Worm (Caenorhabditis elegans) whole organism, L2 larva: Measurements from ENCODE around the gene C11D2.3.

Source experiments
- C34F6.9 ChIP-seq: fragments of 150-350 bp; optimal IDR thresholded peaks from 2 replicates; lab custom pipeline; 2014; ENCODE audit warnings: missing biosample characterization, missing genetic modification characterization
- F13H6.1 ChIP-seq: sonication (generic microtip); optimal IDR thresholded peaks from 2 replicates; lab custom pipeline; 2016; ENCODE audit warnings: missing genetic modification characterization, missing compliant biosample characterization
- R02D3.7 ChIP-seq: fragments of 150-350 bp; optimal IDR thresholded peaks from 2 replicates; lab custom pipeline; 2014; ENCODE audit warnings: missing biosample characterization, missing genetic modification characterization
- Y55F3AM.14 ChIP-seq: fragments of 200-800 bp; sonication (Bioruptor generic); optimal IDR thresholded peaks from 2 replicates; lab custom pipeline; 2018; ENCODE audit warnings: mild to moderate bottlenecking, missing genetic modification characterization, missing compliant biosample characterization
- ZK546.5 ChIP-seq: sonication (generic microtip); optimal IDR thresholded peaks from 2 replicates; lab custom pipeline; 2017; ENCODE audit warnings: missing biosample characterization, missing genetic modification characterization
- alr-1 ChIP-seq: fragments of 150-350 bp; optimal IDR thresholded peaks from 2 replicates; lab custom pipeline; 2014; ENCODE audit warnings: missing biosample characterization, missing genetic modification characterization
- aly-2 ChIP-seq: fragments of 150-350 bp; optimal IDR thresholded peaks from 2 replicates; lab custom pipeline; 2014; ENCODE audit warnings: missing biosample characterization, missing genetic modification characterization
- ama-1 ChIP-seq: fragments of 150-350 bp; optimal IDR thresholded peaks from 2 replicates; lab custom pipeline; 2018; ENCODE audit warnings: inconsistent platforms
- ceh-16 ChIP-seq: fragments of 150-350 bp; optimal IDR thresholded peaks from 2 replicates; lab custom pipeline; 2014; ENCODE audit warnings: missing biosample characterization, missing genetic modification characterization
- ceh-82 ChIP-seq: fragments of 150-350 bp; optimal IDR thresholded peaks from 2 replicates; lab custom pipeline; 2014; ENCODE audit warnings: missing biosample characterization, missing genetic modification characterization
- dmd-4 ChIP-seq: sonication (generic microtip); optimal IDR thresholded peaks from 2 replicates; lab custom pipeline; 2017; ENCODE audit warnings: missing biosample characterization, missing genetic modification characterization
- egl-27 ChIP-seq: sonication (generic microtip); optimal IDR thresholded peaks from 3 replicates; lab custom pipeline; 2017; ENCODE audit warnings: missing biosample characterization, missing genetic modification reagents, missing genetic modification characterization
- elt-3 ChIP-seq: sonication (generic microtip); optimal IDR thresholded peaks from 2 replicates; lab custom pipeline; 2017; ENCODE audit warnings: missing biosample characterization, missing genetic modification characterization
- fos-1 ChIP-seq: fragments of 150-350 bp; optimal IDR thresholded peaks from 2 replicates; lab custom pipeline; 2014; ENCODE audit warnings: missing biosample characterization, missing genetic modification characterization
- gmeb-1 ChIP-seq: fragments of 150-350 bp; optimal IDR thresholded peaks from 2 replicates; lab custom pipeline; 2014; ENCODE audit warnings: missing biosample characterization, missing genetic modification characterization
- lin-11 ChIP-seq: fragments of 150-350 bp; sonication (generic microtip); optimal IDR thresholded peaks from 2 replicates; lab custom pipeline; 2014; ENCODE audit warnings: missing biosample characterization, missing genetic modification characterization, inconsistent platforms, mixed read lengths
- lin-13 ChIP-seq: fragments of 150-350 bp; optimal IDR thresholded peaks from 2 replicates; lab custom pipeline; 2014; ENCODE audit warnings: missing biosample characterization, missing genetic modification reagents, missing genetic modification characterization
- lin-39 ChIP-seq: fragments of 150-350 bp; optimal IDR thresholded peaks from 2 replicates; lab custom pipeline; 2014; ENCODE audit warnings: missing biosample characterization, missing genetic modification reagents, missing genetic modification characterization
- lsy-2 ChIP-seq, 2 experiments: fragments of 150-350 bp in 1 of 2; sonication (generic microtip) in 1 of 2; optimal IDR thresholded peaks; 2 replicates each; lab custom pipeline; 2014 to 2017; ENCODE audit warnings: missing biosample characterization in 2 of 2, missing genetic modification characterization in 2 of 2
- mab-5 ChIP-seq: fragments of 150-350 bp; optimal IDR thresholded peaks from 2 replicates; lab custom pipeline; 2014; ENCODE audit warnings: missing biosample characterization, missing genetic modification characterization
- mbf-1 ChIP-seq: sonication (generic microtip); optimal IDR thresholded peaks from 2 replicates; lab custom pipeline; 2017; ENCODE audit warnings: missing biosample characterization, missing genetic modification characterization
- mdl-1 ChIP-seq, 2 experiments: fragments of 150-350 bp in 1 of 2; sonication (generic microtip) in 1 of 2; optimal IDR thresholded peaks; 2 replicates each; lab custom pipeline; 2017; ENCODE audit warnings: missing biosample characterization in 2 of 2, missing genetic modification characterization in 2 of 2
- nhr-11 ChIP-seq: fragments of 150-350 bp; optimal IDR thresholded peaks from 2 replicates; lab custom pipeline; 2014; ENCODE audit warnings: missing biosample characterization, missing genetic modification characterization
- nhr-12 ChIP-seq: fragments of 150-350 bp; optimal IDR thresholded peaks from 2 replicates; lab custom pipeline; 2014; ENCODE audit warnings: missing biosample characterization, missing genetic modification characterization
- nhr-21 ChIP-seq: fragments of 150-350 bp; optimal IDR thresholded peaks from 2 replicates; lab custom pipeline; 2014; ENCODE audit warnings: missing biosample characterization, missing genetic modification characterization
- nhr-23 ChIP-seq: fragments of 150-350 bp; optimal IDR thresholded peaks from 2 replicates; lab custom pipeline; 2014; ENCODE audit warnings: missing biosample characterization, missing genetic modification reagents, missing genetic modification characterization
- nhr-237 ChIP-seq: fragments of 150-350 bp; optimal IDR thresholded peaks from 2 replicates; lab custom pipeline; 2014; ENCODE audit warnings: missing biosample characterization, missing genetic modification characterization
- nhr-25 ChIP-seq: fragments of 150-350 bp; sonication (generic microtip); optimal IDR thresholded peaks from 3 replicates; lab custom pipeline; 2014; ENCODE audit warnings: missing biosample characterization, missing genetic modification characterization
- nhr-6 ChIP-seq: fragments of 150-350 bp; optimal IDR thresholded peaks from 2 replicates; lab custom pipeline; 2014; ENCODE audit warnings: missing biosample characterization, missing genetic modification characterization
- peb-1 ChIP-seq: fragments of 150-350 bp; optimal IDR thresholded peaks from 2 replicates; lab custom pipeline; 2014; ENCODE audit warnings: missing biosample characterization, missing genetic modification characterization
- sem-4 ChIP-seq: fragments of 150-350 bp; optimal IDR thresholded peaks from 2 replicates; lab custom pipeline; 2014; ENCODE audit warnings: missing biosample characterization, missing genetic modification reagents, missing genetic modification characterization
- skn-1 ChIP-seq: sonication (generic microtip); optimal IDR thresholded peaks from 2 replicates; lab custom pipeline; 2017; ENCODE audit warnings: missing biosample characterization, missing genetic modification characterization
- sma-3 ChIP-seq: sonication (generic microtip); optimal IDR thresholded peaks from 2 replicates; lab custom pipeline; 2016; ENCODE audit warnings: missing genetic modification reagents, missing genetic modification characterization, missing compliant biosample characterization
- sma-9 ChIP-seq, 2 experiments: fragments of 150-350 bp in 1 of 2; sonication (generic microtip) in 1 of 2; optimal IDR thresholded peaks; 2 replicates each; lab custom pipeline; 2014 to 2016; ENCODE audit warnings: missing genetic modification characterization in 2 of 2, mild to moderate bottlenecking in 1 of 2, missing biosample characterization in 1 of 2, missing compliant biosample characterization in 1 of 2, missing genetic modification reagents in 1 of 2, moderate library complexity in 1 of 2
- unc-39 ChIP-seq: fragments of 150-350 bp; optimal IDR thresholded peaks from 2 replicates; lab custom pipeline; 2014; ENCODE audit warnings: missing biosample characterization, missing genetic modification characterization
- unc-55 ChIP-seq: fragments of 150-350 bp; sonication (generic microtip); optimal IDR thresholded peaks from 3 replicates; lab custom pipeline; 2014; ENCODE audit warnings: missing biosample characterization, missing genetic modification reagents, missing genetic modification characterization
- zag-1 ChIP-seq: fragments of 150-350 bp; optimal IDR thresholded peaks from 2 replicates; lab custom pipeline; 2014; ENCODE audit warnings: missing biosample characterization, missing genetic modification characterization
- ztf-11 ChIP-seq: sonication (generic microtip); optimal IDR thresholded peaks from 2 replicates; lab custom pipeline; 2017; ENCODE audit warnings: missing biosample characterization, missing genetic modification characterization

The C11D2.3 gene

DNA sequence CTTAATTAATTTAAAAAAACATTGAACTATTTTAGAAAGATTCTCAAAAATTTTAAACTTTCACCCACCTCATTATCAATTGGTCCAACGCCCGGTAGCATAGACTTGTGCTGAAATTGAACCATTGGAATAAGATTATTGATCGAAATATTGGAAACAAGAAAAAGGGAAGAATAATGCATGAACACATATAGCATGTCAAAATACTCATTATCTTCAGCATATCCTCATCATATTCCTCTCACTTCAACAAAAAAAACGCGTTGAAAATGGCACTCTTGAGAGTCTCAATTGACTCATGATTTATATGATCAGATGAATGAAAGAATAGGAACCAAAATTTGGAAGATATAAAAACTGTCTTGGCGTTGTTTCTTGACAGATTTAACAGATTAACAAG lies 32.1 kb downstream of the C11D2.3 start, which contains the start of gene unc-77:
TSS of gene unc-77 (minus strand) at position 101 of the 400 bp plus-strand sequence.
- no peak for TF ChIP-seq nhr-12
- TF ChIP-seq ceh-82: no peak
- no peak for TF ChIP-seq sma-9 (GFP tag; optimal IDR thresholded peaks at IDR 0.05; lab: Kevin White, UChicago)
- no peak for TF ChIP-seq sma-9 (tag; optimal IDR thresholded peaks at IDR 0.05; lab: Kevin White, UChicago)
- no peak for TF ChIP-seq F13H6.1
- no peak for TF ChIP-seq elt-3
- no peak for TF ChIP-seq sma-3
- no peak for TF ChIP-seq mbf-1 (tag; lab: Kevin White, UChicago)
- TF ChIP-seq R02D3.7: no peak
- TF ChIP-seq unc-39: no peak
- TF ChIP-seq nhr-11: no peak

DNA sequence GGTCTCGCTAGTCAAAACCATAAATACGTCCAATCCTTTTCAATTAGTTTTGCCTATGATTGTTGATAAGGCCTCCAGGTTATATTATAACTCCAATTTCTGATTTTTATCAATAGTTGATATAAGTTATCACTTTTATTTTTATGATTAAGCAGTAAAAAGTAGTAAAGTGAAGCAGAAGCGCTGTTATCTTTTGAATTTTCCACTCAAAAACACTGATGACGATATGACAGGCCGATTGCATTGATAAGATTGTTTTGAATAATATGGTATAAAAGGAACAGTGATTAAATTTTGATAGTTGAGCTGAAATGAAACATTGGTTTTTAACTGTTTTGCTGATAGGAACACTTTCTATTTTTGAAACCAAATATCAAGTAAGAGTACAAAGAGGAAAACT lies 34.0 kb downstream of the C11D2.3 start, which contains the start of gene asp-9:
TSS of gene asp-9 (plus strand) at position 312 of the 400 bp plus-strand sequence.
- peak; percentile 48 for TF ChIP-seq fos-1
- no peak for TF ChIP-seq ztf-11 (tag; lab: Kevin White, UChicago)
- TF ChIP-seq skn-1 (tag; lab: Kevin White, UChicago): no peak

DNA sequence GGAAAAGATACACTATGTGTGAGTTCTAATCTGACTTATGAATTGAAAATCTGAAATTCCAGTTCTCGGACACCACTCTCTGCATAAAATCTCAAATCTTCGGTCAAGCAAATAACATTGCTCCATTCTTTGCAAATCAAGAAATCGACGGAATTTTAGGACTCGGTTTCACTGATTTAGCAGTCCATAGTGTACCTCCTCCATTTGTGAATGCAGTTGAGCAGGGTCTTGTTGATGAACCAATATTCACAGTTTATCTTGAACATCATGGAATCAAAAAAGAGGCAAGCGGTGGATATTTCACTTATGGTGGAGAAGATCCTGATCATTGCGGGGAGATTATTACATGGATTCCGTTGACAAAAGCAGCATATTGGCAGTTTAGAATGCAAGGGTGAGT lies 35.5 kb downstream of the C11D2.3 start:
- no peak for TF ChIP-seq ZK546.5 (tag; lab: Kevin White, UChicago)
- no peak for TF ChIP-seq egl-27 (tag; lab: Kevin White, UChicago)
- TF ChIP-seq lsy-2 (tag; optimal IDR thresholded peaks at IDR 0.05; lab: Kevin White, UChicago): no peak
- TF ChIP-seq aly-2 (tag; lab: Kevin White, UChicago): no peak
- TF ChIP-seq mdl-1 (tag; optimal IDR thresholded peaks at IDR 0.05; lab: Kevin White, UChicago): no peak
- TF ChIP-seq R02D3.7: no peak
- TF ChIP-seq lin-13 (GFP tag; lab: Kevin White, UChicago): no peak
- TF ChIP-seq Y55F3AM.14: no peak
- no peak for TF ChIP-seq ama-1 (lab: Kevin White, UChicago)
- no peak for TF ChIP-seq sem-4 (tag; lab: Kevin White, UChicago)
- TF ChIP-seq unc-39: no peak
- TF ChIP-seq nhr-21 (tag; lab: Kevin White, UChicago): no peak
- TF ChIP-seq sma-9 (GFP tag; optimal IDR thresholded peaks at IDR 0.05; lab: Kevin White, UChicago): no peak
- TF ChIP-seq sma-9 (tag; optimal IDR thresholded peaks at IDR 0.05; lab: Kevin White, UChicago): no peak
- TF ChIP-seq nhr-25 (tag; lab: Kevin White, UChicago): no peak
- no peak for TF ChIP-seq nhr-237
- no peak for TF ChIP-seq mab-5

DNA sequence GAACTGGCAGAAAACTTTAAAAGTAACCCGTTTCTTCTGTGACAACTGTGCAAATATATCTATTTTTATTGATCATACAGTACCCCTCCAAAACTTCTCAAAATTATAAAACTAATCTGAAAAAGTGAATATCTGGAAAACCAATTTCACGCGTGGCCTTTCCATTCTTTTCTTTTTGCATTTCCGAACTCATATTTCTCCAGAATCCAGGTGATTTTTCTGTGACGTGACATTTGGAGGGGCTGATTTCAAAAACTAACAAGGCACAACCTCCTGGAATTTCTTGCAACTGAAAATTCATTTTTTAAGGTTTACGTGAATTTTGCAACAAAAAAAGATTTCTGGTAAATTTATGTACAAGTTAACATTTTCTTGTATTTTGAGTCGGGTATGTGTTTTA lies 48.6 kb downstream of the C11D2.3 start:
- TF ChIP-seq alr-1: no peak
- no peak for TF ChIP-seq R02D3.7
- TF ChIP-seq mbf-1 (tag; lab: Kevin White, UChicago): no peak
- TF ChIP-seq ceh-82: no peak
- no peak for TF ChIP-seq nhr-23
- no peak for TF ChIP-seq dmd-4 (tag; lab: Kevin White, UChicago)
- TF ChIP-seq ZK546.5 (tag; lab: Kevin White, UChicago): no peak
- no peak for TF ChIP-seq C34F6.9
- no peak for TF ChIP-seq Y55F3AM.14
- TF ChIP-seq elt-3: no peak
- no peak for TF ChIP-seq nhr-25 (tag; lab: Kevin White, UChicago)
- no peak for TF ChIP-seq gmeb-1 (tag; lab: Kevin White, UChicago)
- no peak for TF ChIP-seq lin-11 (tag; lab: Kevin White, UChicago)

DNA sequence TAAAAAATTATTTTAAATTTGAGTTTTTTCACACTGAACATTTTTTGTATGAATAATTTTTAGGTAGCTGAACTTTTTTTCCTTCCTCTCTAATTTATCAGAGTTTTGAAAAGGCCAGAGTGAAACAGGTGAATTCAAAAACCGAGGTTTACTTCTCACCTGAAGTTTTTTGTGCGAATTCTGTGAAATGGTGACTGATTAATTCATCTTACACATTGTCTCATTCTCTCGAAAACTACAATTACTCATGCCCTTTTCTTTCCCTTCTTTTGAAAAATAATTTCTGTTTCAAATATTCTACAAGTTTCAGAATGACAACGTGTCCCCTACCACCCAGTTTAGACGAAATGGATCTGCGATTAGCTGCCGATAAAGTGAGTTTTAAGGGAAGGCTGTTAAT lies 50.2 kb downstream of the C11D2.3 start, which contains the start of gene tkr-2:
TSS of gene tkr-2 (plus strand) at position 301 of the 400 bp plus-strand sequence.
- TF ChIP-seq ztf-11 (tag; lab: Kevin White, UChicago) (no peak), nhr-6 (tag; lab: Kevin White, UChicago) (no peak), F13H6.1 (no peak), zag-1 (tag; lab: Kevin White, UChicago) (no peak), sem-4 (tag; lab: Kevin White, UChicago) (no peak), C34F6.9 (no peak), R02D3.7 (no peak), peb-1 (tag; lab: Kevin White, UChicago) (no peak), ceh-16 (tag; lab: Kevin White, UChicago) (no peak), unc-55 (GFP tag; lab: Kevin White, UChicago) (no peak), lin-39 (tag; lab: Kevin White, UChicago) (no peak), mbf-1 (tag; lab: Kevin White, UChicago) (no peak), egl-27 (tag; lab: Kevin White, UChicago) (no peak), skn-1 (tag; lab: Kevin White, UChicago) (no peak), aly-2 (tag; lab: Kevin White, UChicago) (no peak), lsy-2 (tag; optimal IDR thresholded peaks at IDR 0.05; lab: Kevin White, UChicago) (no peak), lin-13 (GFP tag; lab: Kevin White, UChicago) (no peak)
